Fruit fly (Drosophila melanogaster): Measurements from ENCODE around the gene RhoL.

The RhoL gene

DNA sequence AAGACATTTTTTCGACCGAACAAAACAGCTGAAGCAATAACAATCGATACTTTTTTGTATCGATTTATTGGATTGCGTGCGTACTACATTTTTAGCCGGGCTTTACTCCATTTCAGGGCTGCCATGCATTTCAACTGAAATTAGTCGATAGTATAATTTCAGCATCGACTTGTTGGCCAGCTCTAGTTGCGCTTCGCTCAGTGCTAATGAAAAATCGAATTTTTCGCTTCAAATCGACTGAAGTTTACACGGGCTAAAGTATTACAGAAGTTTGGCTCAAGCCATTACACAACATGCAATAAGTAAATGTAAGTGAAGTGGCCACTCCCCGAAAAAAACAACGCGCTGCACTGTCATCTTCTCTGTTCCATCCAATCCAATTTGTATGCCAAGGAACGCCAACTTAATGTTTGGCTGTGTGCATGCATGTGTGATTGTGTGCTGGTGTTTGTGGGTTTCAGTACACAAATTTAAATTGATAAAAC is 13.5 kb upstream of the RhoL start, which contains the start of the genes mRpL47, CG8176 and Kdm3 (continued):
- TF ChIP-seq Antp (GFP tag; optimal IDR thresholded peaks at IDR 0.05) (peak; percentile 83), CG17568 (GFP tag; optimal IDR thresholded peaks at IDR 0.05) (no peak), CG6854 (GFP tag; optimal IDR thresholded peaks at IDR 0.05) (no peak), Med (GFP tag) (peak; percentile 98), Dad (GFP tag; optimal IDR thresholded peaks at IDR 0.05) (peak; percentile 72), CG2889 (GFP tag; IDR thresholded peaks at IDR 0.05) (no peak), fd3F (GFP tag; optimal IDR thresholded peaks at IDR 0.05) (no peak), CG4360 (GFP tag; IDR thresholded peaks at IDR 0.05) (no peak), grau (tag; optimal IDR thresholded peaks at IDR 0.05) (peak; percentile 63), Opbp (GFP tag; IDR thresholded peaks at IDR 0.05; ENCODE audit: partially characterized antibody) (no peak), Max (GFP tag; optimal IDR thresholded peaks at IDR 0.05) (peak; percentile 13), CG18599 (GFP tag; optimal IDR thresholded peaks at IDR 0.05) (peak; percentile 55), HLHmδ (GFP tag; optimal IDR thresholded peaks at IDR 0.05) (no peak), CG6272 (GFP tag; IDR thresholded peaks at IDR 0.05) (peak; percentile 73), CG17328 (GFP tag; IDR thresholded peaks at IDR 0.05) (no peak), Usf (GFP tag; optimal IDR thresholded peaks at IDR 0.05) (peak; percentile 1), ase (GFP tag; IDR thresholded peaks at IDR 0.05) (no peak), pzg (GFP tag; optimal IDR thresholded peaks at IDR 0.05) (peak; percentile 100), Ssrp (tag; optimal IDR thresholded peaks at IDR 0.05) (peak; percentile 16), CG7928 (GFP tag; optimal IDR thresholded peaks at IDR 0.05) (peak; percentile 98), repo (GFP tag; optimal IDR thresholded peaks at IDR 0.05) (peak; percentile 80), trem (tag; optimal IDR thresholded peaks at IDR 0.05) (peak; percentile 90), CG4328 (GFP tag; optimal IDR thresholded peaks at IDR 0.05) (no peak), Hr51 (GFP tag; optimal IDR thresholded peaks at IDR 0.05) (peak in 1 of 2 experiments; percentile 81), eyg (GFP tag; optimal IDR thresholded peaks at IDR 0.05) (peak; percentile 56), esg (GFP tag; conservative IDR thresholded peaks at IDR 0.05) (no peak), gt (GFP tag; IDR thresholded peaks at IDR 0.05) (no peak), CG4707 (GFP tag; optimal IDR thresholded peaks at IDR 0.05) (no peak), CG15696 (tag; optimal IDR thresholded peaks at IDR 0.05) (peak; percentile 51), CG10274 (GFP tag; optimal IDR thresholded peaks at IDR 0.05) (no peak), Dll (GFP tag; IDR thresholded peaks at IDR 0.05; ENCODE audit: partially characterized antibody) (no peak), CG8944 (GFP tag; optimal IDR thresholded peaks at IDR 0.05) (peak; percentile 68), Lim3 (GFP tag; IDR thresholded peaks at IDR 0.05) (no peak), row (GFP tag; IDR thresholded peaks at IDR 0.05) (no peak), gsb-n (tag; optimal IDR thresholded peaks at IDR 0.05) (peak; percentile 73), jumu (GFP tag; optimal IDR thresholded peaks at IDR 0.05) (peak; percentile 91), Dek (tag; optimal IDR thresholded peaks at IDR 0.05) (peak; percentile 66), CG6254 (GFP tag; optimal IDR thresholded peaks at IDR 0.05) (no peak), BtbVII (GFP tag; optimal IDR thresholded peaks at IDR 0.05) (no peak), CG33213 (GFP tag; optimal IDR thresholded peaks at IDR 0.05) (peak; percentile 87), vfl (GFP tag; optimal IDR thresholded peaks at IDR 0.05) (peak; percentile 79), sens (GFP tag) (peak; percentile 93), E2f1 (GFP tag; IDR thresholded peaks at IDR 0.05) (no peak), ash1 (GFP tag; optimal IDR thresholded peaks at IDR 0.05) (no peak), ranshi (GFP tag; IDR thresholded peaks at IDR 0.05) (no peak), CG4854 (GFP tag; optimal IDR thresholded peaks at IDR 0.05) (peak; percentile 41), CrebB (tag; optimal IDR thresholded peaks at IDR 0.05) (peak; percentile 47), Trl (optimal IDR thresholded peaks at IDR 0.05) (no peak), Trl (GFP tag; optimal IDR thresholded peaks at IDR 0.05) (peak; percentile 79), MESR4 (GFP tag; optimal IDR thresholded peaks at IDR 0.05) (peak; percentile 91), CG12744 (GFP tag; optimal IDR thresholded peaks at IDR 0.05) (peak; percentile 48)
